Fruit fly (Drosophila melanogaster): ENCODE data around the gene Gk2.

Gene Gk2

dm6 chr3L:1692859-1693258 lies 45.3 kb upstream of the Gk2 start:
- peak; percentile 37 for TF ChIP-seq h (GFP tag; optimal IDR thresholded peaks at IDR 0.05)
- no peak for TF ChIP-seq Hnf4 (GFP tag; optimal IDR thresholded peaks at IDR 0.05)

dm6 chr3L:1694317-1694716 lies 43.9 kb upstream of the Gk2 start, which contains the start of gene CG12011:
Gene CG12011 (plus strand): TSS chr3L:1694617.
- no peak for TF ChIP-seq CG9705 (GFP tag; optimal IDR thresholded peaks at IDR 0.05)
- no peak for TF ChIP-seq Hr78 (GFP tag; optimal IDR thresholded peaks at IDR 0.05)
- no peak for TF ChIP-seq Jra (GFP tag; optimal IDR thresholded peaks at IDR 0.05)
- no peak for TF ChIP-seq lola (GFP tag; optimal IDR thresholded peaks at IDR 0.05)
- TF ChIP-seq br (GFP tag; optimal IDR thresholded peaks at IDR 0.05) = no peak
- no peak for TF ChIP-seq tai (GFP tag; optimal IDR thresholded peaks at IDR 0.05)
- no peak for TF ChIP-seq dl (GFP tag; optimal IDR thresholded peaks at IDR 0.05; ENCODE audit: insufficient read depth in 1 of 2, partially characterized antibody in 2 of 2)
- no peak for TF ChIP-seq OdsH (GFP tag; optimal IDR thresholded peaks at IDR 0.05)
- TF ChIP-seq sage (GFP tag; optimal IDR thresholded peaks at IDR 0.05) = no peak
- no peak for TF ChIP-seq jim (GFP tag; optimal IDR thresholded peaks at IDR 0.05)
- TF ChIP-seq Vsx2 (GFP tag; optimal IDR thresholded peaks at IDR 0.05; ENCODE audit: partially characterized antibody) = no peak
- TF ChIP-seq h (GFP tag; optimal IDR thresholded peaks at IDR 0.05) = no peak
- no peak for TF ChIP-seq Abd-B (GFP tag; optimal IDR thresholded peaks at IDR 0.05)
- no peak for TF ChIP-seq foxo (GFP tag; optimal IDR thresholded peaks at IDR 0.05)
- TF ChIP-seq rgr (GFP tag; optimal IDR thresholded peaks at IDR 0.05) = no peak
- no peak for TF ChIP-seq Rel (GFP tag; optimal IDR thresholded peaks at IDR 0.05)
- no peak for TF ChIP-seq Rel (tag; optimal IDR thresholded peaks at IDR 0.05)

- TF ChIP-seq dl (GFP tag; optimal IDR thresholded peaks at IDR 0.05; ENCODE audit: insufficient read depth in 1 of 2, partially characterized antibody in 2 of 2) = no peak
- no peak for TF ChIP-seq Jra (GFP tag; optimal IDR thresholded peaks at IDR 0.05)
- TF ChIP-seq tai (GFP tag; optimal IDR thresholded peaks at IDR 0.05) = no peak
- no peak for TF ChIP-seq lola (GFP tag; optimal IDR thresholded peaks at IDR 0.05)
- TF ChIP-seq OdsH (GFP tag; optimal IDR thresholded peaks at IDR 0.05) = peak; percentile 16
- no peak for TF ChIP-seq CG9705 (GFP tag; optimal IDR thresholded peaks at IDR 0.05)
- TF ChIP-seq fru (GFP tag; optimal IDR thresholded peaks at IDR 0.05) = peak; percentile 16
- TF ChIP-seq usp (GFP tag; optimal IDR thresholded peaks at IDR 0.05) = no peak
- no peak for TF ChIP-seq woc (GFP tag; optimal IDR thresholded peaks at IDR 0.05)
- peak; percentile 13 for TF ChIP-seq dmrt93B (GFP tag; optimal IDR thresholded peaks at IDR 0.05)
- peak; percentile 31 for TF ChIP-seq ey (GFP tag; optimal IDR thresholded peaks at IDR 0.05)
- TF ChIP-seq Rel (GFP tag; optimal IDR thresholded peaks at IDR 0.05) = no peak
- no peak for TF ChIP-seq Rel (tag; optimal IDR thresholded peaks at IDR 0.05)
- no peak for TF ChIP-seq Dfd (GFP tag; optimal IDR thresholded peaks at IDR 0.05)
- TF ChIP-seq Myc (optimal IDR thresholded peaks at IDR 0.05) = no peak
- TF ChIP-seq sage (GFP tag; optimal IDR thresholded peaks at IDR 0.05) = no peak
- no peak for TF ChIP-seq Hr78 (GFP tag; optimal IDR thresholded peaks at IDR 0.05)
- TF ChIP-seq dsf (GFP tag; optimal IDR thresholded peaks at IDR 0.05; ENCODE audit: borderline replicate concordance) = no peak
- TF ChIP-seq Hnf4 (GFP tag; optimal IDR thresholded peaks at IDR 0.05) = no peak
- peak; percentile 31 for TF ChIP-seq rgr (GFP tag; optimal IDR thresholded peaks at IDR 0.05)
- TF ChIP-seq br (GFP tag; optimal IDR thresholded peaks at IDR 0.05) = peak; percentile 28
- TF ChIP-seq brk (GFP tag; optimal IDR thresholded peaks at IDR 0.05) = no peak
- TF ChIP-seq N (GFP tag; optimal IDR thresholded peaks at IDR 0.05) = no peak
- TF ChIP-seq Sp1 (GFP tag; optimal IDR thresholded peaks at IDR 0.05) = peak; percentile 29
- no peak for TF ChIP-seq GATAd (GFP tag; optimal IDR thresholded peaks at IDR 0.05)
- TF ChIP-seq CG32264 (GFP tag; optimal IDR thresholded peaks at IDR 0.05) = no peak
- TF ChIP-seq HLH106 (tag; optimal IDR thresholded peaks at IDR 0.05) = peak; percentile 22
- no peak for TF ChIP-seq pan (optimal IDR thresholded peaks at IDR 0.05)
- no peak for TF ChIP-seq Hr83 (GFP tag; optimal IDR thresholded peaks at IDR 0.05; ENCODE audit: poor library complexity, severe bottlenecking)
- no peak for TF ChIP-seq Abd-B (GFP tag; optimal IDR thresholded peaks at IDR 0.05)
- TF ChIP-seq Vsx2 (GFP tag; optimal IDR thresholded peaks at IDR 0.05; ENCODE audit: partially characterized antibody) = no peak
- no peak for TF ChIP-seq jim (GFP tag; optimal IDR thresholded peaks at IDR 0.05)
- TF ChIP-seq h (GFP tag; optimal IDR thresholded peaks at IDR 0.05) = peak; percentile 28
- no peak for TF ChIP-seq sv (GFP tag; optimal IDR thresholded peaks at IDR 0.05)
- no peak for TF ChIP-seq Dif (GFP tag; optimal IDR thresholded peaks at IDR 0.05; ENCODE audit: partially characterized antibody)
- no peak for TF ChIP-seq psq (GFP tag; optimal IDR thresholded peaks at IDR 0.05)
- TF ChIP-seq Mio (GFP tag; optimal IDR thresholded peaks at IDR 0.05) = no peak
- no peak for TF ChIP-seq CrebA (GFP tag; optimal IDR thresholded peaks at IDR 0.05; ENCODE audit: borderline replicate concordance)
- TF ChIP-seq foxo (GFP tag; optimal IDR thresholded peaks at IDR 0.05) = peak in 1 of 2 experiments; percentile 41
These were observed 35.8 kb upstream of the Gk2 start, which contains the start of gene CG13931 for dm6 chr3L:1702367-1702927. Gene CG13931 (minus strand): TSS chr3L:1702407.

All from whole organism, wandering third instar larva.